Worm (Caenorhabditis elegans) whole organism, late embryonic: ENCODE results near the gene K05G3.1.
"Not testable (repeated sequence)": the region's sequence is repeated elsewhere in the genome, so short reads cannot be mapped to it uniquely, and the experiment has no call there.

Source experiments
- C38D4.7 ChIP-seq: fragments of 200-800 bp; sonication (Bioruptor generic); optimal IDR thresholded peaks from 2 replicates; lab custom pipeline; 2018; ENCODE audit warnings: mild to moderate bottlenecking, missing genetic modification characterization, moderate library complexity, missing compliant biosample characterization
- K02D7.2 ChIP-seq: sonication (generic microtip); optimal IDR thresholded peaks from 2 replicates; lab custom pipeline; 2017; ENCODE audit warnings: mild to moderate bottlenecking, missing genetic modification characterization, missing compliant biosample characterization
- K09A11.1 ChIP-seq: sonication (generic microtip); optimal IDR thresholded peaks from 2 replicates; lab custom pipeline; 2017; ENCODE audit warnings: antibody characterized with exemption, mild to moderate bottlenecking, missing genetic modification characterization, missing compliant biosample characterization; ENCODE audit not compliant: insufficient read depth
- T23F11.4 ChIP-seq: fragments of 200-800 bp; sonication (Bioruptor generic); optimal IDR thresholded peaks from 2 replicates; lab custom pipeline; 2018; ENCODE audit warnings: mild to moderate bottlenecking, missing genetic modification characterization, missing compliant biosample characterization
- Y22D7AL.16 ChIP-seq: sonication (generic microtip); optimal IDR thresholded peaks from 2 replicates; lab custom pipeline; 2016; ENCODE audit warnings: missing genetic modification characterization, missing compliant biosample characterization
- ahr-1 ChIP-seq: sonication (generic microtip); optimal IDR thresholded peaks from 2 replicates; lab custom pipeline; 2016; ENCODE audit warnings: missing genetic modification characterization, missing compliant biosample characterization
- ceh-14 ChIP-seq: sonication (generic microtip); optimal IDR thresholded peaks from 2 replicates; lab custom pipeline; 2016; ENCODE audit warnings: missing genotype, missing genetic modification characterization, missing compliant biosample characterization
- ceh-18 ChIP-seq: sonication (generic microtip); optimal IDR thresholded peaks from 2 replicates; lab custom pipeline; 2016; ENCODE audit warnings: missing genetic modification characterization, missing compliant biosample characterization
- ceh-19 ChIP-seq: fragments of 200-800 bp; sonication (Bioruptor generic); optimal IDR thresholded peaks from 2 replicates; lab custom pipeline; 2018; ENCODE audit warnings: mild to moderate bottlenecking, missing genetic modification characterization, missing compliant biosample characterization
- ceh-30 ChIP-seq: fragments of 150-350 bp; optimal IDR thresholded peaks from 2 replicates; lab custom pipeline; 2014; ENCODE audit warnings: missing biosample characterization, missing genetic modification characterization
- ceh-31 ChIP-seq: sonication (generic microtip); optimal IDR thresholded peaks from 2 replicates; lab custom pipeline; 2016; ENCODE audit warnings: missing genetic modification characterization, missing compliant biosample characterization
- ceh-34 ChIP-seq: sonication (generic microtip); optimal IDR thresholded peaks from 2 replicates; lab custom pipeline; 2016; ENCODE audit warnings: mild to moderate bottlenecking, missing genetic modification characterization, missing compliant biosample characterization
- ceh-45 ChIP-seq: fragments of 200-800 bp; sonication (Bioruptor generic); IDR thresholded peaks from 2 replicates; pipeline ENCODE4 v1.3.6; 2022; ENCODE audit warnings: missing genetic modification reagents, missing genetic modification characterization, missing compliant biosample characterization
- ceh-9 ChIP-seq: sonication (generic microtip); optimal IDR thresholded peaks from 2 replicates; lab custom pipeline; 2016; ENCODE audit warnings: mild to moderate bottlenecking, missing genetic modification characterization, inconsistent platforms, missing compliant biosample characterization
- che-1 ChIP-seq: sonication (generic microtip); optimal IDR thresholded peaks from 2 replicates; lab custom pipeline; 2016; ENCODE audit warnings: mild to moderate bottlenecking, missing genetic modification characterization, missing compliant biosample characterization
- dmd-4 ChIP-seq: sonication (generic microtip); optimal IDR thresholded peaks from 2 replicates; lab custom pipeline; 2016; ENCODE audit warnings: borderline replicate concordance, missing genetic modification characterization, missing compliant biosample characterization
- eyg-1 ChIP-seq: sonication (generic microtip); optimal IDR thresholded peaks from 2 replicates; lab custom pipeline; 2016; ENCODE audit warnings: missing genotype, missing genetic modification characterization, missing compliant biosample characterization
- fax-1 ChIP-seq: sonication (generic microtip); optimal IDR thresholded peaks from 2 replicates; lab custom pipeline; 2016; ENCODE audit warnings: missing genotype, missing genetic modification characterization, missing compliant biosample characterization
- fkh-10 ChIP-seq: fragments of 150-350 bp; optimal IDR thresholded peaks from 2 replicates; lab custom pipeline; 2014; ENCODE audit warnings: missing biosample characterization, missing genetic modification reagents, missing genetic modification characterization
- hlh-13 ChIP-seq: fragments of 200-800 bp; sonication (Bioruptor generic); optimal IDR thresholded peaks from 2 replicates; lab custom pipeline; 2018; ENCODE audit warnings: mild to moderate bottlenecking, missing genetic modification characterization, missing compliant biosample characterization
- hlh-6 ChIP-seq: sonication (generic microtip); optimal IDR thresholded peaks from 2 replicates; lab custom pipeline; 2016; ENCODE audit warnings: missing genotype, missing genetic modification characterization, missing compliant biosample characterization
- lim-6 ChIP-seq: sonication (generic microtip); optimal IDR thresholded peaks from 2 replicates; lab custom pipeline; 2016; ENCODE audit warnings: missing genetic modification characterization, missing compliant biosample characterization
- madf-2 ChIP-seq: sonication (generic microtip); optimal IDR thresholded peaks from 2 replicates; lab custom pipeline; 2017; ENCODE audit warnings: missing genetic modification characterization, missing compliant biosample characterization
- mec-3 ChIP-seq: sonication (generic microtip); optimal IDR thresholded peaks from 2 replicates; lab custom pipeline; 2016; ENCODE audit warnings: borderline replicate concordance, missing genetic modification characterization, missing compliant biosample characterization
- odd-2 ChIP-seq: sonication (generic microtip); optimal IDR thresholded peaks from 2 replicates; lab custom pipeline; 2017; ENCODE audit warnings: antibody characterized with exemption, mild to moderate bottlenecking, missing genetic modification characterization, missing compliant biosample characterization
- pat-9 ChIP-seq: fragments of 200-800 bp; sonication (Bioruptor generic); optimal IDR thresholded peaks from 2 replicates; lab custom pipeline; 2018; ENCODE audit warnings: mild to moderate bottlenecking, missing genetic modification characterization, moderate library complexity, missing compliant biosample characterization
- pqm-1 ChIP-seq: sonication (generic microtip); optimal IDR thresholded peaks from 2 replicates; lab custom pipeline; 2016; ENCODE audit warnings: missing genetic modification characterization, missing compliant biosample characterization
- pros-1 ChIP-seq: fragments of 150-350 bp; optimal IDR thresholded peaks from 2 replicates; lab custom pipeline; 2014; ENCODE audit warnings: missing biosample characterization, missing genetic modification reagents, missing genetic modification characterization
- sdc-2 ChIP-seq: sonication (generic microtip); optimal IDR thresholded peaks from 2 replicates; lab custom pipeline; 2016; ENCODE audit warnings: missing genotype, missing genetic modification characterization, missing compliant biosample characterization
- sox-2 ChIP-seq: fragments of 200-800 bp; sonication (Bioruptor generic); IDR thresholded peaks from 2 replicates; pipeline ENCODE4 v1.3.6; 2022; ENCODE audit warnings: missing genetic modification reagents, missing genetic modification characterization, missing compliant biosample characterization
- sox-4 ChIP-seq: sonication (generic microtip); optimal IDR thresholded peaks from 2 replicates; lab custom pipeline; 2017; ENCODE audit warnings: mild to moderate bottlenecking, missing genetic modification characterization, inconsistent platforms, missing compliant biosample characterization
- tbx-2 ChIP-seq: sonication (generic microtip); optimal IDR thresholded peaks from 2 replicates; lab custom pipeline; 2016; ENCODE audit warnings: missing genetic modification characterization, missing compliant biosample characterization
- tbx-7 ChIP-seq: sonication (generic microtip); optimal IDR thresholded peaks from 2 replicates; lab custom pipeline; 2016; ENCODE audit warnings: missing genotype, missing genetic modification characterization, missing compliant biosample characterization
- ttx-3 ChIP-seq: sonication (generic microtip); optimal IDR thresholded peaks from 2 replicates; lab custom pipeline; 2016; ENCODE audit warnings: missing genetic modification reagents, missing genetic modification characterization, missing compliant biosample characterization
- unc-55 ChIP-seq: sonication (generic microtip); optimal IDR thresholded peaks from 2 replicates; lab custom pipeline; 2017; ENCODE audit warnings: missing biosample characterization, missing genetic modification reagents, missing genetic modification characterization
- unc-86 ChIP-seq: sonication (generic microtip); optimal IDR thresholded peaks from 2 replicates; lab custom pipeline; 2016; ENCODE audit warnings: missing genetic modification characterization, missing compliant biosample characterization

K05G3.1 gene

ce11 chrX:16505348-16505747, 4.2 kb downstream of the K05G3.1 start, which contains the start of gene T25D1.3:
Gene T25D1.3 (plus strand): TSS chrX:16505648.
- TF ChIP-seq ceh-9 (tag; lab: Kevin White, UChicago), result no peak
- TF ChIP-seq ahr-1 (tag; lab: Kevin White, UChicago), result no peak
- no peak for TF ChIP-seq ceh-30 (tag; lab: Kevin White, UChicago)
- TF ChIP-seq tbx-2 (tag; lab: Kevin White, UChicago), result no peak
- no peak for TF ChIP-seq sox-2
- no peak for TF ChIP-seq T23F11.4 (GFP tag; lab: Kevin White, UChicago)
- TF ChIP-seq ceh-14 (tag; lab: Kevin White, UChicago), result no peak
- TF ChIP-seq K02D7.2, result no peak
- no peak for TF ChIP-seq che-1
- TF ChIP-seq ceh-34, result no peak
- no peak for TF ChIP-seq pros-1
- TF ChIP-seq hlh-13 (GFP tag; lab: Kevin White, UChicago), result no peak
- no peak for TF ChIP-seq mec-3 (tag; lab: Kevin White, UChicago)
- no peak for TF ChIP-seq hlh-6
- TF ChIP-seq sdc-2 (tag; lab: Kevin White, UChicago), result no peak
- TF ChIP-seq unc-86 (tag; lab: Kevin White, UChicago), result no peak
- TF ChIP-seq ceh-31 (tag; lab: Kevin White, UChicago), result no peak
- TF ChIP-seq K09A11.1 (tag; lab: Kevin White, UChicago), result no peak
- no peak for TF ChIP-seq pat-9 (tag; lab: Kevin White, UChicago)
- no peak for TF ChIP-seq sox-4

DNA sequence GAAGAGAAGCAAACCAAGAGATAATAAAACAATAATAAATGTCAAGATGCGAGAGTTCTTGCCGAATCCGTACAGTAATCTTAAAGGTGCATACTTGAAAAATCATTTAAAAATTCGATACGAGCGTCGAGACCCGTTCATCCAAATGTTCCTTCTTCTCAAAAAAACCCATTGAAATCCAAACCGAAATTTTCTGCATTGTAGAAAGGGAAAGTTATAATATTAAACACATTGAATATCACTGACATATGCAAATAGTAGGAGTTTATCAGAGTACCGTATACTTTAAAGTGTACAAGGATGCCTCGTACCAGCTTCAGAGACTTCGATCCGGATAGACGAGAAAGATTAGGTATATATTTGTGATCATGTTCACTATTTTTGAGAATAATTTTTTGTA, 14.1 kb downstream of the K05G3.1 start, which contains the start of gene T25D1.2:
Gene T25D1.2, plus strand, starts transcription at position 301 of the 400 bp plus-strand sequence.
- TF ChIP-seq fax-1, odd-2, unc-86 (tag; lab: Kevin White, UChicago): not testable (repeated sequence)

- TF ChIP-seq ceh-31 (tag; lab: Kevin White, UChicago) (no peak), Y22D7AL.16 (tag; lab: Kevin White, UChicago) (no peak), ceh-19 (GFP tag; lab: Kevin White, UChicago) (no peak)
These were observed 17.6 kb downstream of the K05G3.1 start for ce11 chrX:16518771-16519170.

DNA sequence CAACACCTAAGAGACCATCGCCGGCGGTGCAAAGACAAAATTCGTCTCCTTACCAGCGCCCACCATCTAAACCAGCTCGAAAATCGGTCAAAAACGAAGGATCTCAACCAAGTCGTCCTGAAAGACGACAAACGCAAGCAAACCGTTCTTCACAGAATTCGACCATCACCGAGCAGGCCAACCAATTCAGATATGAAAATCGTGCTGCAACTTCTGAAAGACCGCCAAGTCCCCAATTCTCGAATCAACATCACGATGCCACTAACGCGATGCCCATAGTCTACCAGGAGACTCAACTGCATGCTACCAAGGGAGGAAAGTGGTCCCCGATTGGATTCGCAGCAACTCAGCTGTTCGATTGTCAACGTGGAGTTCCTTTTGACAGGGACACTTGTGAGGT, 18.4 kb downstream of the K05G3.1 start, which contains the start of gene T25D1.1:
Gene T25D1.1, plus strand, starts transcription at position 301 of the 400 bp plus-strand sequence.
- TF ChIP-seq pqm-1 (no peak), hlh-13 (GFP tag; lab: Kevin White, UChicago) (no peak), ceh-31 (tag; lab: Kevin White, UChicago) (no peak), ceh-18 (tag; lab: Kevin White, UChicago) (no peak), tbx-2 (tag; lab: Kevin White, UChicago) (no peak), lim-6 (tag; lab: Kevin White, UChicago) (no peak), madf-2 (no peak), hlh-6 (no peak), dmd-4 (tag; lab: Kevin White, UChicago) (no peak), tbx-7 (no peak), che-1 (no peak), ceh-45 (GFP tag; lab: Robert Waterston, UW) (no peak), mec-3 (tag; lab: Kevin White, UChicago) (no peak), fkh-10 (GFP tag; lab: Kevin White, UChicago) (no peak), unc-55 (GFP tag; lab: Kevin White, UChicago) (no peak)

DNA sequence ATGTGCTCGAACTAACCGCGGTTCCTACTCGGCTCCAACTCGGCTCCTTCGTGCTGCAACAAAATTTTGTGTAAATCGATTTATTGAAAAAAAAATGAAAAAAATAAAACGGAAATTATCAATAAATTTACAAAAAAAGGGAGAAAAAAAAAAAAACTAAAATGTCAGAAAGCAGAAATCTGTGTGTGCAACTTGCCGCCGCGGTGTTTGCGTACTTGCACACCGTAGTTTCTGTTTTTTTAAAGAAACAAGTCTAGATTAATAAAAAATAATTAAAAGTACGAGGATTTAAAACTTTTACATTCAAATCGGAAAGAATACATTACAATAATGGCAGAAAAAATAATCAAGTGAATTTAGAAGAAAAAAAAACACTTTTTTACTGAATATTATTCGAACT, 20.6 kb downstream of the K05G3.1 start:
- no peak for TF ChIP-seq eyg-1 (tag; lab: Kevin White, UChicago)
- no peak for TF ChIP-seq ttx-3 (tag; lab: Kevin White, UChicago)
- no peak for TF ChIP-seq C38D4.7
- TF ChIP-seq sdc-2 (tag; lab: Kevin White, UChicago), result no peak
